Fruit fly (Drosophila melanogaster) whole organism, prepupa: ENCODE results near the gene Gnpat.
A peak's percentile ranks its signal among the peaks of the same experiment; 100 is the strongest.

ENCODE experiments used
- CG10631 ChIP-seq: fragments of 200-800 bp; sonication (Bioruptor generic); optimal IDR thresholded peaks from 2 replicates; lab custom pipeline; 2016; ENCODE audit warnings: missing biosample characterization, missing genetic modification characterization
- CG10669 ChIP-seq: fragments of 200-800 bp; sonication (Bioruptor generic); optimal IDR thresholded peaks from 3 replicates; lab custom pipeline; 2018; ENCODE audit warnings: missing biosample characterization, mild to moderate bottlenecking, missing genetic modification characterization, moderate library complexity
- CG11294 ChIP-seq: fragments of 200-800 bp; sonication (Bioruptor generic); IDR thresholded peaks from 2 replicates; pipeline ENCODE4 v1.3.6; 2022; ENCODE audit warnings: missing biosample characterization, missing genetic modification characterization
- CG11902 ChIP-seq: fragments of 200-800 bp; sonication (Bioruptor generic); optimal IDR thresholded peaks from 3 replicates; lab custom pipeline; 2016; ENCODE audit warnings: missing biosample characterization, missing genetic modification characterization
- CG15336 ChIP-seq: fragments of 200-800 bp; sonication (Bioruptor generic); IDR thresholded peaks from 2 replicates; pipeline ENCODE4 v1.3.6; 2022; ENCODE audit warnings: missing biosample characterization, missing genetic modification characterization
- CG1621 ChIP-seq: fragments of 200-800 bp; sonication (Bioruptor generic); optimal IDR thresholded peaks from 3 replicates; lab custom pipeline; 2018; ENCODE audit warnings: missing biosample characterization, mild to moderate bottlenecking, missing genetic modification characterization
- CG3032 ChIP-seq: fragments of 200-800 bp; optimal IDR thresholded peaks from 2 replicates; lab custom pipeline; 2019; ENCODE audit warnings: missing biosample characterization, mild to moderate bottlenecking, missing genetic modification characterization, moderate library complexity
- CG31627 ChIP-seq: fragments of 200-800 bp; sonication (Bioruptor generic); optimal IDR thresholded peaks from 3 replicates; lab custom pipeline; 2016; ENCODE audit warnings: missing biosample characterization, missing genetic modification characterization
- CG32006 ChIP-seq: fragments of 200-800 bp; sonication (Bioruptor generic); optimal IDR thresholded peaks from 3 replicates; lab custom pipeline; 2017; ENCODE audit warnings: missing biosample characterization, mild to moderate bottlenecking, missing genetic modification characterization
- CG34406 ChIP-seq: fragments of 200-800 bp; sonication (Bioruptor generic); optimal IDR thresholded peaks from 3 replicates; lab custom pipeline; 2016; ENCODE audit warnings: missing biosample characterization, missing genetic modification characterization
- CG4318 ChIP-seq: fragments of 200-800 bp; sonication (Bioruptor generic); optimal IDR thresholded peaks from 3 replicates; lab custom pipeline; 2017; ENCODE audit warnings: missing biosample characterization, mild to moderate bottlenecking, missing genetic modification characterization
- CG6163 ChIP-seq: fragments of 200-800 bp; sonication (Bioruptor generic); IDR thresholded peaks from 3 replicates; pipeline ENCODE4 v1.3.6; 2022; ENCODE audit warnings: missing biosample characterization, missing genetic modification characterization
- CG6276 ChIP-seq: fragments of 200-800 bp; sonication (Bioruptor generic); optimal IDR thresholded peaks from 2 replicates; lab custom pipeline; 2017; ENCODE audit warnings: missing biosample characterization, mild to moderate bottlenecking, missing genetic modification characterization
- CG6792 ChIP-seq: fragments of 200-800 bp; sonication (Bioruptor generic); optimal IDR thresholded peaks from 3 replicates; lab custom pipeline; 2016; ENCODE audit warnings: missing biosample characterization, missing genetic modification characterization
- CG6808 ChIP-seq: fragments of 200-800 bp; sonication (Bioruptor generic); optimal IDR thresholded peaks from 3 replicates; lab custom pipeline; 2017; ENCODE audit warnings: missing biosample characterization, missing genetic modification characterization, mild to moderate bottlenecking, moderate library complexity, missing genetic modification reagents
- CG6854 ChIP-seq: fragments of 200-800 bp; sonication (Bioruptor generic); optimal IDR thresholded peaks from 2 replicates; lab custom pipeline; 2017; ENCODE audit warnings: missing biosample characterization, mild to moderate bottlenecking, missing genetic modification characterization
- CG7368 ChIP-seq: fragments of 200-800 bp; sonication (Bioruptor generic); optimal IDR thresholded peaks from 3 replicates; lab custom pipeline; 2016; ENCODE audit warnings: missing biosample characterization, missing genetic modification characterization
- CG8119 ChIP-seq: fragments of 200-800 bp; sonication (Bioruptor generic); IDR thresholded peaks from 3 replicates; pipeline ENCODE4 v1.3.6; 2022; ENCODE audit warnings: missing biosample characterization, missing genetic modification characterization
- CG8319 ChIP-seq: fragments of 200-800 bp; sonication (Bioruptor generic); optimal IDR thresholded peaks from 3 replicates; lab custom pipeline; 2016; ENCODE audit warnings: missing biosample characterization, missing genetic modification characterization
- CG8632 ChIP-seq: fragments of 200-800 bp; sonication (Bioruptor generic); optimal IDR thresholded peaks from 3 replicates; lab custom pipeline; 2016; ENCODE audit warnings: missing biosample characterization, missing genetic modification characterization
- CG9139 ChIP-seq: fragments of 200-800 bp; sonication (Bioruptor generic); optimal IDR thresholded peaks from 3 replicates; lab custom pipeline; 2017; ENCODE audit warnings: missing biosample characterization, mild to moderate bottlenecking, missing genetic modification characterization
- Eip78C ChIP-seq: fragments of 200-800 bp; sonication (Bioruptor generic); peaks from one replicate; lab custom pipeline; 2016; ENCODE audit warnings: missing biosample characterization, missing genetic modification characterization
- Eip93F ChIP-seq: fragments of 200-800 bp; sonication (Bioruptor generic); optimal IDR thresholded peaks from 2 replicates; lab custom pipeline; 2016; ENCODE audit warnings: missing biosample characterization, mild to moderate bottlenecking, missing genetic modification characterization
- Ets21C ChIP-seq: fragments of 200-800 bp; sonication (Bioruptor generic); optimal IDR thresholded peaks from 3 replicates; lab custom pipeline; 2016; ENCODE audit warnings: missing biosample characterization, missing genetic modification characterization
- Ets96B ChIP-seq: fragments of 200-800 bp; optimal IDR thresholded peaks from 2 replicates; lab custom pipeline; 2019; ENCODE audit warnings: missing biosample characterization, mild to moderate bottlenecking, missing genetic modification characterization, moderate library complexity
- Gug ChIP-seq: fragments of 200-800 bp; sonication (Bioruptor generic); IDR thresholded peaks from 2 replicates; pipeline ENCODE4 v1.3.6; 2022; ENCODE audit warnings: missing biosample characterization, missing genetic modification characterization
- Hr38 ChIP-seq: sonication (Bioruptor generic); optimal IDR thresholded peaks from 2 replicates; lab custom pipeline; 2016; ENCODE audit warnings: missing biosample characterization, missing genetic modification characterization
- Hr39 ChIP-seq: fragments of 200-800 bp; sonication (Bioruptor generic); optimal IDR thresholded peaks from 2 replicates; lab custom pipeline; 2016; ENCODE audit warnings: missing biosample characterization, missing genetic modification characterization
- Hr4 ChIP-seq: fragments of 200-800 bp; sonication (Bioruptor generic); optimal IDR thresholded peaks from 3 replicates; lab custom pipeline; 2016; ENCODE audit warnings: missing biosample characterization, missing genetic modification characterization
- Met ChIP-seq: fragments of 200-800 bp; sonication (Bioruptor generic); optimal IDR thresholded peaks from 3 replicates; lab custom pipeline; 2016; ENCODE audit warnings: missing biosample characterization, missing genetic modification characterization
- OdsH ChIP-seq: fragments of 200-800 bp; sonication (Bioruptor generic); optimal IDR thresholded peaks from 3 replicates; lab custom pipeline; 2016; ENCODE audit warnings: missing biosample characterization, missing genetic modification characterization
- Sox102F ChIP-seq: fragments of 200-800 bp; sonication (Bioruptor generic); optimal IDR thresholded peaks from 2 replicates; lab custom pipeline; 2016; ENCODE audit warnings: missing biosample characterization, mild to moderate bottlenecking, missing genetic modification characterization
- Sox14 ChIP-seq: fragments of 200-800 bp; sonication (Bioruptor generic); optimal IDR thresholded peaks from 3 replicates; lab custom pipeline; 2016; ENCODE audit warnings: missing biosample characterization, missing genetic modification characterization
- Sox15 ChIP-seq: fragments of 200-800 bp; sonication (Bioruptor generic); optimal IDR thresholded peaks from 3 replicates; lab custom pipeline; 2016; ENCODE audit warnings: missing biosample characterization, missing genetic modification characterization
- achi ChIP-seq: fragments of 200-800 bp; sonication (Bioruptor generic); optimal IDR thresholded peaks from 3 replicates; lab custom pipeline; 2016; ENCODE audit warnings: missing biosample characterization, missing genetic modification characterization
- cyc ChIP-seq: fragments of 200-800 bp; sonication (Bioruptor generic); optimal IDR thresholded peaks from 3 replicates; lab custom pipeline; 2016; ENCODE audit warnings: missing biosample characterization, missing genetic modification characterization
- dac ChIP-seq: fragments of 200-800 bp; sonication (Bioruptor generic); optimal IDR thresholded peaks from 2 replicates; lab custom pipeline; 2017; ENCODE audit warnings: missing biosample characterization, mild to moderate bottlenecking, missing genetic modification characterization
- dsx ChIP-seq: fragments of 200-800 bp; optimal IDR thresholded peaks from 3 replicates; lab custom pipeline; 2019; ENCODE audit warnings: missing biosample characterization, mild to moderate bottlenecking, missing genetic modification characterization, moderate library complexity; ENCODE audit not compliant: poor library complexity, severe bottlenecking
- esn ChIP-seq: fragments of 200-800 bp; sonication (Bioruptor generic); optimal IDR thresholded peaks from 2 replicates; lab custom pipeline; 2016; ENCODE audit warnings: missing biosample characterization, mild to moderate bottlenecking, missing genetic modification characterization, moderate library complexity
- fd59A ChIP-seq: fragments of 200-800 bp; sonication (Bioruptor generic); optimal IDR thresholded peaks from 2 replicates; lab custom pipeline; 2017; ENCODE audit warnings: missing biosample characterization, mild to moderate bottlenecking, missing genetic modification characterization, missing genetic modification reagents
- fkh ChIP-seq: fragments of 200-800 bp; sonication (Bioruptor generic); optimal IDR thresholded peaks from 3 replicates; lab custom pipeline; 2017; ENCODE audit warnings: missing biosample characterization, mild to moderate bottlenecking, missing genetic modification characterization, moderate library complexity
- lz ChIP-seq: fragments of 200-800 bp; sonication (Bioruptor generic); optimal IDR thresholded peaks from 3 replicates; lab custom pipeline; 2016; ENCODE audit warnings: missing biosample characterization, missing genetic modification characterization
- net ChIP-seq: fragments of 200-800 bp; sonication (Bioruptor generic); optimal IDR thresholded peaks from 3 replicates; lab custom pipeline; 2016; ENCODE audit warnings: missing biosample characterization, missing genetic modification characterization
- salr ChIP-seq, 2 experiments: fragments of 200-800 bp; sonication (Bioruptor generic); optimal IDR thresholded peaks; 3 replicates each; lab custom pipeline; 2016 to 2018; ENCODE audit warnings: missing biosample characterization in 2 of 2, missing genetic modification characterization in 2 of 2, mild to moderate bottlenecking in 1 of 2
- ss ChIP-seq, 2 experiments: fragments of 200-800 bp; sonication (Bioruptor generic); optimal IDR thresholded peaks; 2 replicates in 1 of 2; 3 replicates in 1 of 2; lab custom pipeline; 2017 to 2018; ENCODE audit warnings: mild to moderate bottlenecking in 2 of 2, missing biosample characterization in 2 of 2, missing genetic modification characterization in 2 of 2, moderate library complexity in 1 of 2
- topi ChIP-seq: fragments of 200-800 bp; sonication (Bioruptor generic); optimal IDR thresholded peaks from 3 replicates; lab custom pipeline; 2016; ENCODE audit warnings: missing biosample characterization, missing genetic modification characterization
- vri ChIP-seq: fragments of 200-800 bp; sonication (Bioruptor generic); optimal IDR thresholded peaks from 3 replicates; lab custom pipeline; 2016; ENCODE audit warnings: missing biosample characterization, mild to moderate bottlenecking, missing genetic modification characterization

Gene Gnpat

DNA sequence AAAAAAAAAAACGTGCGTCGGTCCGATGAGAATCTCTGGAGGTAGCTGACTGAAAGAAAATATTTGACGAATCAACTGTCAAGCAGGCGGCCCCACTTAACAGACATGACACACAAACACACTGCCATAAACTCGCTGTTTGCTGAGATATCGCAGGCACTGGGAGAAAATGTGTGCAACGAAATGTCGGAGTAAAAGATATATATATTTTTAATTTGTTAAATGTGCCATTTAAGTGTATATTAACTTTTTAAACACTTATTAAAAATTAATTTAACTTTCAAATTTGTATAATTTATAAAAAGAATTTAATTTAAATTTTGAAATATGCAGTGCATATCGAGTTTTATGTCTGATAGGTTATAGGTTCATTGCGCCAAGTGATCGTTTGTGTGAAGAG, 1.6 kb downstream of the Gnpat start (continued):
- TF ChIP-seq CG11294 (GFP tag; lab: Robert Waterston, UW) (0 out of 2 replicates have a peak, but pooled peaks have one; percentile 26), Hr38 (no peak), Eip78C (GFP tag; lab: Kevin White, UChicago) (peak; percentile 45), CG7368 (GFP tag; lab: Kevin White, UChicago) (peak; percentile 3), CG3032 (tag; lab: Kevin White, UChicago) (peak; percentile 56), CG8119 (GFP tag; lab: Robert Waterston, UW) (peak; percentile 73), dac (GFP tag; lab: Kevin White, UChicago) (peak; percentile 22), dsx (GFP tag; lab: Kevin White, UChicago) (peak; percentile 43), esn (peak; percentile 9), topi (GFP tag; lab: Kevin White, UChicago) (no peak), CG32006 (peak; percentile 62), CG9139 (peak; percentile 46), Hr39 (GFP tag; lab: Kevin White, UChicago) (no peak), CG8632 (GFP tag; lab: Kevin White, UChicago) (no peak), fd59A (no peak), cyc (peak; percentile 12), CG1621 (tag; lab: Kevin White, UChicago) (no peak), CG6276 (GFP tag; lab: Kevin White, UChicago) (peak; percentile 19), Sox14 (no peak), net (GFP tag; lab: Kevin White, UChicago) (peak; percentile 40), fkh (GFP tag; lab: Kevin White, UChicago) (peak; percentile 96), CG34406 (peak; percentile 36), CG6854 (no peak), CG31627 (GFP tag; lab: Kevin White, UChicago) (no peak), Ets96B (tag; lab: Kevin White, UChicago) (peak; percentile 64), CG6163 (GFP tag; lab: Robert Waterston, UW) (peak; percentile 48; the same call in 2 of the 3 replicates), CG10669 (peak; percentile 57), Hr4 (no peak), achi (GFP tag; lab: Kevin White, UChicago) (peak; percentile 72), CG15336 (GFP tag; lab: Robert Waterston, UW) (peak; percentile 66), OdsH (GFP tag; lab: Kevin White, UChicago) (no peak), CG10631 (GFP tag; lab: Kevin White, UChicago) (peak; percentile 60), Sox15 (GFP tag; lab: Kevin White, UChicago) (no peak), Eip93F (GFP tag; lab: Kevin White, UChicago) (no peak), CG4318 (no peak)

DNA sequence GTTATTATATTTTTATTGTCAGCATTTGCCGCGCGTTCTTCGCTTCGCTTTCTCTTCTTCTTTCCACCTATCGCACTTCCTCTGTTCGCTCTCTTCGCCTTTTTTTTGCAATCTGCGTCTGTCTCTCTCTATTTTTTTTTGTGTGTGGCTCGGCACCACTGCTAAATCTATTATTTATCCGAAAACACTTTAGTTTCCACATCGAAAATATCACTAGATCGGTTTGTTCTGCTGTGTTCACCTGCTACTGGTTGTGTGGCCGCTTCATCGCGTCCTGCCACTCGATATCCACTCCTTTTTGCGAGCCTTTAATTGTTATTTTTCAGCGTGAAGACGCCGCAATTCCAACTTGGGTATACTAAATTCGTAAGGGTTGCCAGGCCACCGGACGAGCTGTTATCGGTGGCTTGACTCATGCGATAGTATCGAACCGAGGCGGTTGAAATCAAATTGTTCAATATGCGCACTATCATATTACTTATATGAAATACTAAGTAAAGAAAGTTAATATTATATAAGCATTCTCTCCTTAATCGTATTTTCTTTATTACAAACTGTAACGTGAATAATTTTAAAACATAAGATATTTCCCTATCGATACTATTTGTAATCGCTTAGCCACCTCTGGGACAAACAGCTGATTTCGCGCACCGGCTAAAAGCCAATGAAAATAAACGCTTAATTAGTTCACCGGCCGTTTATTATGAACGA, 8.1 kb downstream of the Gnpat start, which contains the start of the genes XNP, CG42488 and CG5116:
Gene XNP (minus strand): TSS at position 372 of the 711 bp plus-strand sequence.
Gene CG42488 (plus strand): TSS at position 636 of the 711 bp plus-strand sequence.
Gene CG5116 (plus strand): TSS at position 636 of the 711 bp plus-strand sequence.
- TF ChIP-seq Hr38: no peak
- TF ChIP-seq CG10631 (GFP tag; lab: Kevin White, UChicago): no peak
- TF ChIP-seq topi (GFP tag; lab: Kevin White, UChicago): no peak
- TF ChIP-seq CG8319 (GFP tag; lab: Kevin White, UChicago): no peak
- peak; percentile 69 for TF ChIP-seq dsx (GFP tag; lab: Kevin White, UChicago)
- no peak for TF ChIP-seq Ets21C (GFP tag; lab: Kevin White, UChicago)
- peak in 1 of 2 experiments; percentile 73 for TF ChIP-seq salr (GFP tag; optimal IDR thresholded peaks at IDR 0.05; lab: Kevin White, UChicago)
- peak; percentile 57 for TF ChIP-seq Sox14
- peak; percentile 42 for TF ChIP-seq CG6854
- TF ChIP-seq CG3032 (tag; lab: Kevin White, UChicago): peak; percentile 64
- TF ChIP-seq CG34406: peak; percentile 26
- TF ChIP-seq OdsH (GFP tag; lab: Kevin White, UChicago): no peak
- TF ChIP-seq CG4318: no peak
- TF ChIP-seq achi (GFP tag; lab: Kevin White, UChicago): no peak
- peak; percentile 17 for TF ChIP-seq CG8632 (GFP tag; lab: Kevin White, UChicago)
- no peak for TF ChIP-seq vri
- peak; percentile 62 for TF ChIP-seq lz (GFP tag; lab: Kevin White, UChicago)
- peak; percentile 64 for TF ChIP-seq esn
- peak; percentile 84 for TF ChIP-seq CG6808 (GFP tag; lab: Kevin White, UChicago)
- no peak for TF ChIP-seq CG6792 (GFP tag; lab: Kevin White, UChicago)
- TF ChIP-seq Gug (GFP tag; lab: Robert Waterston, UW): no peak
- peak; percentile 51 for TF ChIP-seq Eip78C (GFP tag; lab: Kevin White, UChicago)
- TF ChIP-seq Sox102F: no peak
- peak; percentile 98 for TF ChIP-seq CG6163 (GFP tag; lab: Robert Waterston, UW)
- peak; percentile 75 for TF ChIP-seq CG8119 (GFP tag; lab: Robert Waterston, UW)
- TF ChIP-seq CG11902: no peak
- peak; percentile 90 for TF ChIP-seq ss (GFP tag; optimal IDR thresholded peaks at IDR 0.05; lab: Kevin White, UChicago)
- TF ChIP-seq Met (GFP tag; lab: Kevin White, UChicago): no peak
- no peak for TF ChIP-seq Sox15 (GFP tag; lab: Kevin White, UChicago)
- peak; percentile 68 for TF ChIP-seq dac (GFP tag; lab: Kevin White, UChicago)
